Worm (Caenorhabditis elegans) whole organism, midembryonic: ENCODE measurements around the gene B0464.6.

ENCODE experiments used
- klf-2 ChIP-seq: fragments of 200-800 bp; sonication (Bioruptor generic); conservative IDR thresholded peaks from 2 replicates; pipeline ENCODE4 v1.3.6; 2022; ENCODE audit warnings: missing genetic modification reagents, missing genetic modification characterization, missing compliant biosample characterization
- med-1 ChIP-seq: sonication (generic microtip); optimal IDR thresholded peaks from 2 replicates; lab custom pipeline; 2017; ENCODE audit warnings: missing genetic modification characterization, mild to moderate bottlenecking, missing compliant biosample characterization, antibody characterized with exemption, missing genetic modification reagents; ENCODE audit not compliant: insufficient read depth
- ref-1 ChIP-seq: fragments of 200-800 bp; sonication (Bioruptor generic); conservative IDR thresholded peaks from 2 replicates; pipeline ENCODE4 v1.3.6; 2022; ENCODE audit warnings: missing genetic modification reagents, missing genetic modification characterization, missing compliant biosample characterization
- tab-1 ChIP-seq: fragments of 200-800 bp; sonication (Bioruptor generic); IDR thresholded peaks from 2 replicates; pipeline ENCODE4 v1.3.6; 2022; ENCODE audit warnings: missing genetic modification characterization, missing compliant biosample characterization
- ztf-29 ChIP-seq: fragments of 200-800 bp; sonication (Bioruptor generic); IDR thresholded peaks from 2 replicates; pipeline ENCODE4 v1.3.6; 2022; ENCODE audit warnings: missing genetic modification reagents, missing genetic modification characterization, missing compliant biosample characterization

- TF ChIP-seq med-1 (GFP tag; lab: Kevin White, UChicago) (no peak), klf-2 (GFP tag; lab: Robert Waterston, UW) (no peak), tab-1 (no peak), ref-1 (GFP tag; lab: Robert Waterston, UW) (no peak), ztf-29 (GFP tag; lab: Robert Waterston, UW) (no peak)
Observed at ce11 chrIII:9454730-9455129, 11.0 kb downstream of the B0464.6 start.
